Fruit fly (Drosophila melanogaster) Kc167 (cell line): Measurements from ENCODE around the gene rdgB.

ENCODE experiments used
- Myc ChIP-seq: fragments of >200 bp; optimal IDR thresholded peaks from 2 replicates; lab custom pipeline; 2017; ENCODE audit warnings: missing external identifiers
- Sin3A ChIP-seq: fragments of >200 bp; optimal IDR thresholded peaks from 2 replicates; lab custom pipeline; 2018; ENCODE audit warnings: missing external identifiers
- h ChIP-seq: fragments of >200 bp; optimal IDR thresholded peaks from 3 replicates; lab custom pipeline; 2018; ENCODE audit warnings: missing external identifiers
- insv ChIP-seq: fragments of >200 bp; optimal IDR thresholded peaks from 3 replicates; lab custom pipeline; 2018; ENCODE audit warnings: missing external identifiers
- psq ChIP-seq: fragments of >200 bp; optimal IDR thresholded peaks from 2 replicates; lab custom pipeline; 2017; ENCODE audit warnings: missing external identifiers
- ttk ChIP-seq: sonication (Bioruptor generic); optimal IDR thresholded peaks from 2 replicates; lab custom pipeline; 2017; ENCODE audit warnings: missing external identifiers

DNA sequence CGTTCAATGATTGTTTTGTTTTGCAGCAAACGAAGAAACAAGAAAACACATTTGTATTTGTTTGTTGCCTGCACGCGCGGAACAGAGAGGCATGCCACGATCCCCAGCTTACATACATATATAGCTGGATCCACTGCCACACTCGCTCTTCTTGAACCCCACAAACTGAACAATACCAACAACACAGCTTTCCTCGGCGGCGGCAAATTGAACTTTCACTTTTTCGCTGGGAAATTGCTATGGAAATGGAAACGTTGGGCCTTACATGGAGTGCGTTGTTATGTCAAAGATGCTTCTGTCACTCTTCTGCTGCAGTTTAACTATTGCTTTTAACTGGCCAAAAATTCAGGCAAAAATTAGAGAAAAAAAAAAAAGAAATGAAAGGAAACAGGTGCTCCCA lies 57.1 kb downstream of the rdgB start:
- TF ChIP-seq psq (lab: Kevin White, UChicago), result no peak
- no peak for TF ChIP-seq Sin3A (lab: Kevin White, UChicago)
- no peak for TF ChIP-seq Myc (lab: Kevin White, UChicago)
- TF ChIP-seq h, result no peak
- no peak for TF ChIP-seq insv (lab: Kevin White, UChicago)
- no peak for TF ChIP-seq ttk (lab: Kevin White, UChicago)
